Fruit fly (Drosophila melanogaster) whole organism, embryonic: ENCODE data around the gene RluA-1.

Experiments used
- ATbp ChIP-seq: fragments of 200-800 bp; sonication (Bioruptor generic); optimal IDR thresholded peaks from 2 replicates; lab custom pipeline; 2017; ENCODE audit warnings: missing biosample characterization, mild to moderate bottlenecking, missing genetic modification characterization, missing genetic modification reagents
- Blimp-1 ChIP-seq: fragments of 200-800 bp; sonication (Bioruptor generic); optimal IDR thresholded peaks from 3 replicates; lab custom pipeline; 2018; ENCODE audit warnings: missing biosample characterization, missing genetic modification characterization, mild to moderate bottlenecking, moderate library complexity, missing genetic modification reagents
- BtbVII ChIP-seq: fragments of 200-800 bp; sonication (Bioruptor generic); optimal IDR thresholded peaks from 3 replicates; lab custom pipeline; 2017; ENCODE audit warnings: missing biosample characterization, mild to moderate bottlenecking, missing genetic modification characterization
- CG10543 ChIP-seq: fragments of 200-800 bp; sonication (Bioruptor generic); optimal IDR thresholded peaks from 3 replicates; lab custom pipeline; 2017; ENCODE audit warnings: missing biosample characterization, mild to moderate bottlenecking, missing genetic modification characterization, moderate library complexity
- CG11398 ChIP-seq: fragments of 200-800 bp; sonication (Bioruptor generic); optimal IDR thresholded peaks from 2 replicates; lab custom pipeline; 2016; ENCODE audit warnings: missing biosample characterization, missing genetic modification characterization
- CG11695 ChIP-seq: fragments of 200-800 bp; sonication (Bioruptor generic); IDR thresholded peaks from 3 replicates; pipeline ENCODE4 v1.3.6; 2022; ENCODE audit warnings: missing biosample characterization, missing genetic modification characterization
- CG13287 ChIP-seq: fragments of 200-800 bp; sonication (Bioruptor generic); IDR thresholded peaks from 2 replicates; pipeline ENCODE4 v1.3.6; 2022; ENCODE audit warnings: missing biosample characterization, missing genetic modification characterization; ENCODE audit not compliant: partially characterized antibody
- CG14441 ChIP-seq: fragments of 200-800 bp; sonication (Bioruptor generic); IDR thresholded peaks from 2 replicates; pipeline ENCODE4 v1.3.6; 2022; ENCODE audit warnings: missing biosample characterization, missing genetic modification characterization
- CG17359 ChIP-seq: fragments of 200-800 bp; sonication (Bioruptor generic); optimal IDR thresholded peaks from 3 replicates; lab custom pipeline; 2018; ENCODE audit warnings: missing biosample characterization, mild to moderate bottlenecking, missing genetic modification characterization, moderate library complexity
- CG17802 ChIP-seq: fragments of 200-800 bp; sonication (Bioruptor generic); optimal IDR thresholded peaks from 2 replicates; lab custom pipeline; 2018; ENCODE audit warnings: missing biosample characterization, mild to moderate bottlenecking, missing genetic modification characterization, moderate library complexity
- CG18599 ChIP-seq: fragments of 200-800 bp; sonication (Bioruptor generic); optimal IDR thresholded peaks from 3 replicates; lab custom pipeline; 2017; ENCODE audit warnings: missing biosample characterization, missing genetic modification characterization, mild to moderate bottlenecking, moderate library complexity, missing genetic modification reagents
- CG2202 ChIP-seq: fragments of 200-800 bp; sonication (Bioruptor generic); optimal IDR thresholded peaks from 2 replicates; lab custom pipeline; 2018; ENCODE audit warnings: missing biosample characterization, mild to moderate bottlenecking, missing genetic modification characterization
- CG2889 ChIP-seq: fragments of 200-800 bp; sonication (Bioruptor generic); IDR thresholded peaks from 3 replicates; pipeline ENCODE4 v1.3.6; 2022; ENCODE audit warnings: missing biosample characterization, missing genetic modification characterization
- CG3163 ChIP-seq: fragments of 200-800 bp; sonication (Bioruptor generic); optimal IDR thresholded peaks from 3 replicates; lab custom pipeline; 2016; ENCODE audit warnings: missing biosample characterization, missing genetic modification characterization
- CG4854 ChIP-seq: fragments of 200-800 bp; sonication (Bioruptor generic); optimal IDR thresholded peaks from 2 replicates; lab custom pipeline; 2016; ENCODE audit warnings: missing biosample characterization, missing genetic modification characterization, inconsistent platforms
- CG6765 ChIP-seq: fragments of 200-800 bp; sonication (Bioruptor generic); optimal IDR thresholded peaks from 3 replicates; lab custom pipeline; 2017; ENCODE audit warnings: missing biosample characterization, mild to moderate bottlenecking, missing genetic modification characterization
- CG7372 ChIP-seq: fragments of 200-800 bp; sonication (Bioruptor generic); IDR thresholded peaks from 2 replicates; pipeline ENCODE4 v1.3.6; 2022; ENCODE audit warnings: missing biosample characterization, missing genetic modification characterization
- CG7928 ChIP-seq: fragments of 200-800 bp; sonication (Bioruptor generic); optimal IDR thresholded peaks from 2 replicates; lab custom pipeline; 2017; ENCODE audit warnings: missing biosample characterization, mild to moderate bottlenecking, missing genetic modification characterization
- CG8290 ChIP-seq, 3 experiments: fragments of 200-800 bp; sonication (Bioruptor generic); optimal IDR thresholded peaks; 2 replicates each; lab custom pipeline; 2016 to 2019; ENCODE audit warnings: missing biosample characterization in 3 of 3, missing genetic modification characterization in 3 of 3, mild to moderate bottlenecking in 2 of 3, moderate library complexity in 1 of 3
- D ChIP-seq, 2 experiments: fragments of 200-800 bp in 1 of 2; fragments of >200 bp in 1 of 2; sonication (Bioruptor generic) in 1 of 2; optimal IDR thresholded peaks; 2 replicates in 1 of 2; 3 replicates in 1 of 2; lab custom pipeline; 2017; ENCODE audit warnings: mild to moderate bottlenecking in 1 of 2, missing biosample characterization in 1 of 2, missing genetic modification characterization in 1 of 2, missing genetic modification reagents in 1 of 2
- Deaf1 ChIP-seq: fragments of 200-800 bp; optimal IDR thresholded peaks from 3 replicates; lab custom pipeline; 2019; ENCODE audit warnings: missing biosample characterization, mild to moderate bottlenecking, missing genetic modification characterization, moderate library complexity
- HLHmδ ChIP-seq: fragments of 200-800 bp; sonication (Bioruptor generic); optimal IDR thresholded peaks from 2 replicates; lab custom pipeline; 2018; ENCODE audit warnings: missing biosample characterization, mild to moderate bottlenecking, missing genetic modification characterization, moderate library complexity
- Mad ChIP-seq: fragments of 200-800 bp; sonication (Bioruptor generic); optimal IDR thresholded peaks from 2 replicates; lab custom pipeline; 2016; ENCODE audit warnings: missing biosample characterization, missing genetic modification characterization
- Meics ChIP-seq: fragments of 200-800 bp; sonication (Bioruptor generic); optimal IDR thresholded peaks from 2 replicates; lab custom pipeline; 2017; ENCODE audit warnings: missing biosample characterization, mild to moderate bottlenecking, missing genetic modification characterization
- Pdp1 ChIP-seq, 2 experiments: fragments of 200-800 bp; sonication (Bioruptor generic); optimal IDR thresholded peaks; 3 replicates each; lab custom pipeline; 2016; ENCODE audit warnings: missing biosample characterization in 2 of 2, missing genetic modification characterization in 2 of 2, mild to moderate bottlenecking in 1 of 2, moderate library complexity in 1 of 2
- bsh ChIP-seq, 2 experiments: fragments of 200-800 bp; sonication (Bioruptor generic); optimal IDR thresholded peaks; 2 replicates each; lab custom pipeline; 2017 to 2018; ENCODE audit warnings: mild to moderate bottlenecking in 2 of 2, missing biosample characterization in 2 of 2, missing genetic modification characterization in 2 of 2, moderate library complexity in 1 of 2
- cas ChIP-seq: fragments of 200-800 bp; sonication (Bioruptor generic); IDR thresholded peaks from 2 replicates; pipeline ENCODE4 v1.3.6; 2022; ENCODE audit warnings: missing biosample characterization, missing genetic modification characterization
- chinmo ChIP-seq: fragments of 200-800 bp; sonication (Bioruptor generic); IDR thresholded peaks from 4 replicates; pipeline ENCODE4 v1.3.6; 2022; ENCODE audit warnings: missing biosample characterization, missing genetic modification characterization; ENCODE audit not compliant: partially characterized antibody
- eve ChIP-seq, 2 experiments: fragments of >200 bp; optimal IDR thresholded peaks; 2 replicates each; lab custom pipeline; 2017; ENCODE audit warnings: missing biosample characterization in 2 of 2, missing genetic modification characterization in 2 of 2
- gcm2 ChIP-seq: fragments of 200-800 bp; sonication (Bioruptor generic); optimal IDR thresholded peaks from 2 replicates; lab custom pipeline; 2016; ENCODE audit warnings: missing biosample characterization, missing genetic modification characterization
- grau ChIP-seq: fragments of 200-800 bp; optimal IDR thresholded peaks from 3 replicates; lab custom pipeline; 2019; ENCODE audit warnings: missing biosample characterization, mild to moderate bottlenecking, missing genetic modification characterization, moderate library complexity
- ham ChIP-seq: fragments of 200-800 bp; sonication (Bioruptor generic); IDR thresholded peaks from 2 replicates; pipeline ENCODE4 v1.3.6; 2022; ENCODE audit warnings: missing biosample characterization, missing genetic modification characterization
- ind ChIP-seq: fragments of 200-800 bp; sonication (Bioruptor generic); optimal IDR thresholded peaks from 3 replicates; lab custom pipeline; 2016; ENCODE audit warnings: missing biosample characterization, missing genetic modification characterization
- mirr ChIP-seq: fragments of 200-800 bp; sonication (Bioruptor generic); optimal IDR thresholded peaks from 3 replicates; lab custom pipeline; 2018; ENCODE audit warnings: missing biosample characterization, mild to moderate bottlenecking, missing genetic modification characterization
- onecut ChIP-seq: fragments of 200-800 bp; sonication (Bioruptor generic); IDR thresholded peaks from 2 replicates; pipeline ENCODE4 v1.3.6; 2022; ENCODE audit warnings: missing biosample characterization, missing genetic modification characterization
- org-1 ChIP-seq: fragments of 200-800 bp; sonication (Bioruptor generic); optimal IDR thresholded peaks from 2 replicates; lab custom pipeline; 2017; ENCODE audit warnings: missing biosample characterization, missing genetic modification characterization
- otp ChIP-seq: fragments of 200-800 bp; sonication (Bioruptor generic); IDR thresholded peaks from 3 replicates; pipeline ENCODE4, ENCODE4 v1.3.6; 2022; ENCODE audit warnings: missing biosample characterization, missing genetic modification characterization
- pho ChIP-seq: fragments of 200-800 bp; sonication (Bioruptor generic); optimal IDR thresholded peaks from 2 replicates; lab custom pipeline; 2016; ENCODE audit warnings: missing biosample characterization, missing genetic modification characterization
- sd ChIP-seq: fragments of 200-800 bp; sonication (Bioruptor generic); optimal IDR thresholded peaks from 3 replicates; lab custom pipeline; 2018; ENCODE audit warnings: missing biosample characterization, mild to moderate bottlenecking, missing genetic modification characterization, moderate library complexity
- shn ChIP-seq: fragments of 200-800 bp; sonication (Bioruptor generic); optimal IDR thresholded peaks from 3 replicates; lab custom pipeline; 2016; ENCODE audit warnings: missing biosample characterization, missing genetic modification characterization
- so ChIP-seq: fragments of 200-800 bp; sonication (Bioruptor generic); IDR thresholded peaks from 3 replicates; pipeline ENCODE4 v1.3.6; 2022; ENCODE audit warnings: missing biosample characterization, missing genetic modification characterization
- usp ChIP-seq: fragments of >200 bp; optimal IDR thresholded peaks from 2 replicates; lab custom pipeline; 2017; ENCODE audit warnings: missing biosample characterization, missing genetic modification characterization
- zen2 ChIP-seq: fragments of 200-800 bp; sonication (Bioruptor generic); IDR thresholded peaks from 3 replicates; pipeline ENCODE4 v1.3.6; 2022; ENCODE audit warnings: missing biosample characterization, missing genetic modification characterization; ENCODE audit not compliant: partially characterized antibody
- zfh1 ChIP-seq: fragments of 200-800 bp; sonication (Bioruptor generic); IDR thresholded peaks from 3 replicates; pipeline ENCODE4 v1.3.6; 2022; ENCODE audit warnings: missing biosample characterization, missing genetic modification characterization

RluA-1 gene

dm6 chr2L:10502244-10502643, 28.1 kb upstream of the RluA-1 start (continued):
- TF ChIP-seq CG11695 (no peak), CG14441 (GFP tag; lab: Robert Waterston, UW) (no peak), CG17802 (tag; lab: Kevin White, UChicago) (no peak), chinmo (GFP tag; lab: Robert Waterston, UW) (0 out of 4 replicates have a peak, but pooled peaks have one; percentile 78), shn (GFP tag; lab: Kevin White, UChicago) (no peak), Blimp-1 (GFP tag; lab: Kevin White, UChicago) (no peak), gcm2 (GFP tag; lab: Kevin White, UChicago) (no peak), Mad (GFP tag; lab: Kevin White, UChicago) (no peak)
- TF ChIP-seq, all 482 proteins: peak for 12

- TF ChIP-seq Meics (GFP tag; lab: Kevin White, UChicago): no peak
- no peak for TF ChIP-seq zen2 (GFP tag; lab: Robert Waterston, UW)
- peak; percentile 7 for TF ChIP-seq BtbVII (GFP tag; lab: Kevin White, UChicago)
- peak in 1 of 2 experiments; percentile 33 for TF ChIP-seq eve (GFP tag; optimal IDR thresholded peaks at IDR 0.05; lab: Kevin White, UChicago)
- TF ChIP-seq sd (tag; lab: Kevin White, UChicago): peak; percentile 54
- no peak for TF ChIP-seq mirr (GFP tag; lab: Kevin White, UChicago)
- no peak for TF ChIP-seq Deaf1 (tag; lab: Kevin White, UChicago)
- TF ChIP-seq CG11398 (GFP tag; lab: Kevin White, UChicago): no peak
- no peak for TF ChIP-seq CG4854 (GFP tag; lab: Kevin White, UChicago)
- TF ChIP-seq CG2202 (tag; lab: Kevin White, UChicago): no peak
- no peak for TF ChIP-seq bsh (GFP tag; optimal IDR thresholded peaks at IDR 0.05; lab: Kevin White, UChicago)
- TF ChIP-seq onecut (GFP tag; lab: Robert Waterston, UW): peak; percentile 40; the same call in 1 of the 2 replicates
- peak in 1 of 2 experiments; percentile 23 for TF ChIP-seq Pdp1 (GFP tag; optimal IDR thresholded peaks at IDR 0.05; lab: Kevin White, UChicago)
These were observed 26.3 kb upstream of the RluA-1 start for dm6 chr2L:10500309-10500974.

dm6 chr2L:10499608-10500007, 25.5 kb upstream of the RluA-1 start:
- TF ChIP-seq mirr (GFP tag; lab: Kevin White, UChicago) (peak; percentile 58), CG17359 (tag; lab: Kevin White, UChicago) (no peak), CG10543 (GFP tag; lab: Kevin White, UChicago) (peak; percentile 44), CG11695 (0 out of 3 replicates have a peak, but pooled peaks have one; percentile 26), ATbp (GFP tag; lab: Kevin White, UChicago) (peak; percentile 20), cas (GFP tag; lab: Robert Waterston, UW) (no peak), CG6765 (GFP tag; lab: Kevin White, UChicago) (no peak), pho (no peak), chinmo (GFP tag; lab: Robert Waterston, UW) (0 out of 4 replicates have a peak, but pooled peaks have one; percentile 56), D (optimal IDR thresholded peaks at IDR 0.05; lab: Kevin White, UChicago) (no peak), D (GFP tag; optimal IDR thresholded peaks at IDR 0.05; lab: Kevin White, UChicago) (no peak), so (GFP tag; lab: Robert Waterston, UW) (peak; percentile 67; the same call in 1 of the 3 replicates), grau (no peak), otp (GFP tag; lab: Robert Waterston, UW) (0 out of 3 replicates have a peak, but pooled peaks have one; percentile 6), CG8290 (GFP tag; optimal IDR thresholded peaks at IDR 0.05; lab: Kevin White, UChicago) (no peak), CG8290 (tag; optimal IDR thresholded peaks at IDR 0.05; lab: Kevin White, UChicago) (peak in 1 of 2 experiments; percentile 48), ham (GFP tag; lab: Robert Waterston, UW) (no peak), CG7928 (GFP tag; lab: Kevin White, UChicago) (no peak), zfh1 (GFP tag; lab: Robert Waterston, UW) (peak; percentile 8; the same call in 1 of the 3 replicates), CG2889 (GFP tag; lab: Robert Waterston, UW) (no peak), org-1 (peak; percentile 4), ind (no peak), CG13287 (no peak), usp (no peak), CG3163 (GFP tag; lab: Kevin White, UChicago) (no peak), CG7372 (GFP tag; lab: Robert Waterston, UW) (peak; percentile 33; the same call in 1 of the 2 replicates), HLHmδ (GFP tag; lab: Kevin White, UChicago) (peak; percentile 33), CG18599 (GFP tag; lab: Kevin White, UChicago) (peak; percentile 6)
